Worm (Caenorhabditis elegans): Measurements from ENCODE around the gene ctns-1.

Gene ctns-1

ce11 chrII:8144543-8144942 is 7.8 kb upstream of the ctns-1 start, which contains the start of gene F10B5.2:
Gene F10B5.2, plus strand, starts transcription at chrII:8144762.
- TF ChIP-seq elt-2 (tag; optimal IDR thresholded peaks at IDR 0.05) = no peak
- TF ChIP-seq fkh-6 (tag; optimal IDR thresholded peaks at IDR 0.05) = no peak
- no peak for TF ChIP-seq ceh-14 (tag; optimal IDR thresholded peaks at IDR 0.05)
- TF ChIP-seq dve-1 (tag; optimal IDR thresholded peaks at IDR 0.05) = no peak
- no peak for TF ChIP-seq sox-4 (tag; optimal IDR thresholded peaks at IDR 0.05)
- no peak for TF ChIP-seq unc-86 (tag; optimal IDR thresholded peaks at IDR 0.05)
- TF ChIP-seq ceh-30 (tag; optimal IDR thresholded peaks at IDR 0.05) = no peak
- TF ChIP-seq zip-5 (tag; optimal IDR thresholded peaks at IDR 0.05) = no peak
- no peak for TF ChIP-seq sox-2 (GFP tag; IDR thresholded peaks at IDR 0.05)
- no peak for TF ChIP-seq syd-9 (tag; optimal IDR thresholded peaks at IDR 0.05)
- TF ChIP-seq ceh-9 (tag; optimal IDR thresholded peaks at IDR 0.05) = no peak
- no peak for TF ChIP-seq ztf-16 (tag; optimal IDR thresholded peaks at IDR 0.05)
- TF ChIP-seq ceh-2 (tag; optimal IDR thresholded peaks at IDR 0.05) = no peak
- TF ChIP-seq unc-55 (GFP tag; optimal IDR thresholded peaks at IDR 0.05) = no peak
- TF ChIP-seq dmd-4 (tag; optimal IDR thresholded peaks at IDR 0.05; ENCODE audit: borderline replicate concordance) = no peak

- no peak for TF ChIP-seq elt-2 (tag; optimal IDR thresholded peaks at IDR 0.05)
- peak; percentile 4 for TF ChIP-seq dve-1 (tag; optimal IDR thresholded peaks at IDR 0.05)
- no peak for TF ChIP-seq ama-1 (optimal IDR thresholded peaks at IDR 0.05)
- no peak for TF ChIP-seq syd-9 (tag; optimal IDR thresholded peaks at IDR 0.05)
- no peak for TF ChIP-seq rnt-1 (tag; optimal IDR thresholded peaks at IDR 0.05)
- TF ChIP-seq ets-4 (tag; optimal IDR thresholded peaks at IDR 0.05) = no peak
- TF ChIP-seq unc-42 (tag; optimal IDR thresholded peaks at IDR 0.05) = no peak
- TF ChIP-seq nfya-1 (tag; optimal IDR thresholded peaks at IDR 0.05) = peak; percentile 51
- TF ChIP-seq ceh-45 (GFP tag; IDR thresholded peaks at IDR 0.05) = no peak
- no peak for TF ChIP-seq lin-11 (tag; optimal IDR thresholded peaks at IDR 0.05)
- no peak for TF ChIP-seq pax-1 (tag; optimal IDR thresholded peaks at IDR 0.05)
- no peak for TF ChIP-seq tbx-7 (tag; optimal IDR thresholded peaks at IDR 0.05)
Measured at ce11 chrII:8143278-8143931, 6.7 kb upstream of the ctns-1 start, which contains the start of the genes ints-11 and rpl-10. Gene ints-11, minus strand, starts transcription at chrII:8143478. Gene rpl-10, plus strand, starts transcription at chrII:8143881.

- TF ChIP-seq ceh-9 (tag; optimal IDR thresholded peaks at IDR 0.05) (no peak), ceh-22 (tag; optimal IDR thresholded peaks at IDR 0.05) (no peak), mec-3 (tag; optimal IDR thresholded peaks at IDR 0.05; ENCODE audit: borderline replicate concordance) (no peak), elt-2 (tag; optimal IDR thresholded peaks at IDR 0.05) (no peak), hlh-6 (tag; optimal IDR thresholded peaks at IDR 0.05) (no peak), lim-6 (tag; optimal IDR thresholded peaks at IDR 0.05) (no peak), unc-55 (GFP tag; optimal IDR thresholded peaks at IDR 0.05) (no peak), pat-9 (tag; optimal IDR thresholded peaks at IDR 0.05) (no peak), ttx-3 (tag; optimal IDR thresholded peaks at IDR 0.05) (no peak), tbx-2 (tag; optimal IDR thresholded peaks at IDR 0.05) (no peak), F13H6.1 (tag; optimal IDR thresholded peaks at IDR 0.05) (no peak), unc-42 (tag; optimal IDR thresholded peaks at IDR 0.05) (no peak), elt-4 (tag; optimal IDR thresholded peaks at IDR 0.05) (no peak), dmd-4 (tag; optimal IDR thresholded peaks at IDR 0.05; ENCODE audit: borderline replicate concordance) (no peak), pax-1 (tag; optimal IDR thresholded peaks at IDR 0.05) (no peak), madf-2 (tag; optimal IDR thresholded peaks at IDR 0.05) (no peak), ets-4 (tag; optimal IDR thresholded peaks at IDR 0.05) (no peak), ceh-24 (tag; optimal IDR thresholded peaks at IDR 0.05) (no peak)
Measured at ce11 chrII:8141135-8141534, 4.4 kb upstream of the ctns-1 start.

DNA sequence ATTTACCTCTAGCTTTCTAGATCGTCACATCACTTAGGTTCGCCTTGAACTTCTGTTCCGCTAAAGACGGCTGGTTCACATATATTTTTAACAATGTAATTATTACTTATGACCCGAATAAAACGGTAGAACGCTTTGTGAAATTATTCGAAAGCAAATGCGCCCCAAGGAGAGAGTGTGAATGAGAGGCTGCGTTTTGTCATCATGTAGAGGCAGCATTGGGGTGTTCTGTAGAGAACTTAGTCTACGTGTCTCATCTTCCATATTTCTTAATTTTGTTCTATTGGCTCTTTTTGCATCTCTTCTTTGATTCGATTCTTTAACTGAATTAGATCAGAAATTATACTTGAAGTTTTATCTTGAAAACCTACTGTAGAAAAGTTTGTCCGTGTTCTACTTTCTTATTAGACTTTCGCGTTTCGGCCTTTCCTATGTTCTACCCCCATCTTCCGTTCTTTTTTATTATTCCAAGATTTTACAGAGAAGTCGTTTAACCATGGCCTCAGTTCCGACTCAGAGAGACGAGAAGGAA is 1.4 kb upstream of the ctns-1 start, which contains the start of gene cdc-48.2:
cdc-48.2 (plus strand) TSS at position 482 of the 532 bp plus-strand sequence.
- TF ChIP-seq pax-1 (tag; optimal IDR thresholded peaks at IDR 0.05) (no peak), sox-4 (tag; optimal IDR thresholded peaks at IDR 0.05) (no peak), ceh-2 (tag; optimal IDR thresholded peaks at IDR 0.05) (no peak)

All from whole organism, late embryonic.